Worm (Caenorhabditis elegans): ENCODE data around the gene cls-1.

The cls-1 gene

ce11 chrIII:7548963-7549362 lies 41.0 kb downstream of the cls-1 start:
- TF ChIP-seq unc-62 (GFP tag; optimal IDR thresholded peaks at IDR 0.05 in 1 of 2) (peak in 1 of 2 experiments; percentile 81), unc-62 (tag; optimal IDR thresholded peaks at IDR 0.05) (no peak), nhr-11 (tag; optimal IDR thresholded peaks at IDR 0.05) (peak; percentile 44), ceh-32 (tag; optimal IDR thresholded peaks at IDR 0.05; ENCODE audit: poor library complexity) (no peak), dve-1 (tag; optimal IDR thresholded peaks at IDR 0.05; ENCODE audit: insufficient read depth) (no peak), nhr-28 (tag; optimal IDR thresholded peaks at IDR 0.05) (no peak), ztf-11 (tag; optimal IDR thresholded peaks at IDR 0.05) (no peak), skn-1 (tag; optimal IDR thresholded peaks at IDR 0.05) (no peak), madf-5 (GFP tag; IDR thresholded peaks at IDR 0.05) (no peak), daf-16 (GFP tag; optimal IDR thresholded peaks at IDR 0.05) (peak in 1 of 2 experiments; percentile 15), daf-16 (tag; optimal IDR thresholded peaks at IDR 0.05) (no peak), Y5F2A.4 (GFP tag; optimal IDR thresholded peaks at IDR 0.05) (no peak), lsy-2 (tag; optimal IDR thresholded peaks at IDR 0.05) (peak in 1 of 2 experiments; percentile 51), ceh-20 (GFP tag; IDR thresholded peaks at IDR 0.05) (0 out of 2 replicates have a peak, but pooled peaks have one; percentile 40), nhr-111 (GFP tag; optimal IDR thresholded peaks at IDR 0.05) (no peak)

ce11 chrIII:7550979-7551378 lies 43.0 kb downstream of the cls-1 start:
- TF ChIP-seq saeg-2 (GFP tag; IDR thresholded peaks at IDR 0.05) (no peak), madf-9 (GFP tag; conservative IDR thresholded peaks at IDR 0.05) (no peak), pqm-1 (tag; optimal IDR thresholded peaks at IDR 0.05) (no peak), Y105C5A.15 (GFP tag; IDR thresholded peaks at IDR 0.05) (no peak), zip-2 (tag; optimal IDR thresholded peaks at IDR 0.05) (no peak), dmd-9 (GFP tag; IDR thresholded peaks at IDR 0.05) (no peak), gei-8 (GFP tag; optimal IDR thresholded peaks at IDR 0.05) (no peak), aly-2 (tag; optimal IDR thresholded peaks at IDR 0.05) (no peak), zfp-3 (GFP tag; conservative IDR thresholded peaks at IDR 0.05) (no peak), rbr-2 (tag; optimal IDR thresholded peaks at IDR 0.05) (no peak), hmg-1.1 (GFP tag; IDR thresholded peaks at IDR 0.05) (no peak), Y48G9A.11 (GFP tag; IDR thresholded peaks at IDR 0.05) (no peak), nhr-10 (tag; optimal IDR thresholded peaks at IDR 0.05) (no peak), daf-8 (GFP tag; IDR thresholded peaks at IDR 0.05) (no peak), T20F7.1 (GFP tag; optimal IDR thresholded peaks at IDR 0.05) (no peak)

- TF ChIP-seq rbr-2 (tag; optimal IDR thresholded peaks at IDR 0.05), result no peak
- TF ChIP-seq dve-1 (tag; optimal IDR thresholded peaks at IDR 0.05; ENCODE audit: insufficient read depth), result no peak
- peak in 1 of 2 experiments; percentile 13 for TF ChIP-seq lsy-2 (tag; optimal IDR thresholded peaks at IDR 0.05)
- TF ChIP-seq lin-39 (tag; optimal IDR thresholded peaks at IDR 0.05), result no peak
- no peak for TF ChIP-seq nhr-76 (tag; optimal IDR thresholded peaks at IDR 0.05)
- no peak for TF ChIP-seq ceh-44 (GFP tag; IDR thresholded peaks at IDR 0.05)
- peak in 1 of 2 experiments; percentile 99 for TF ChIP-seq unc-62 (GFP tag; optimal IDR thresholded peaks at IDR 0.05 in 1 of 2)
- TF ChIP-seq unc-62 (tag; optimal IDR thresholded peaks at IDR 0.05), result no peak
- TF ChIP-seq lin-29 (GFP tag; IDR thresholded peaks at IDR 0.05), result no peak
- no peak for TF ChIP-seq nhr-237 (tag; optimal IDR thresholded peaks at IDR 0.05)
- no peak for TF ChIP-seq lir-3 (tag; optimal IDR thresholded peaks at IDR 0.05)
- TF ChIP-seq hmg-1.1 (GFP tag; IDR thresholded peaks at IDR 0.05), result no peak
Measured at ce11 chrIII:7552859-7553258, 44.9 kb downstream of the cls-1 start.

- TF ChIP-seq spr-1 (tag; optimal IDR thresholded peaks at IDR 0.05), result no peak
- TF ChIP-seq aha-1 (tag), result peak; percentile 36
- no peak for TF ChIP-seq mxl-2 (GFP tag; conservative IDR thresholded peaks at IDR 0.05)
- no peak for TF ChIP-seq arid-1 (GFP tag; conservative IDR thresholded peaks at IDR 0.05)
- TF ChIP-seq unc-62 (GFP tag; optimal IDR thresholded peaks at IDR 0.05 in 1 of 2), result peak in 1 of 2 experiments; percentile 92
- TF ChIP-seq unc-62 (tag; optimal IDR thresholded peaks at IDR 0.05), result no peak
Measured at ce11 chrIII:7553693-7554226, 45.8 kb downstream of the cls-1 start.

All from whole organism, L4 larva.